Worm (Caenorhabditis elegans) whole organism, L4/young adult: ENCODE data around the gene F38C2.4.

Experiments
- W03F9.2 ChIP-seq: fragments of 150-350 bp; optimal IDR thresholded peaks from 2 replicates; lab custom pipeline; 2014; ENCODE audit warnings: missing biosample characterization, missing genetic modification characterization
- dao-5 ChIP-seq: sonication (generic microtip); optimal IDR thresholded peaks from 2 replicates; lab custom pipeline; 2016; ENCODE audit warnings: missing genotype, missing genetic modification characterization, moderate library complexity, missing compliant biosample characterization

- TF ChIP-seq dao-5 (tag; lab: Kevin White, UChicago) (no peak), W03F9.2 (tag; lab: Kevin White, UChicago) (no peak)
These were observed 23.9 kb upstream of the F38C2.4 start, which contains the start of gene F38C2.1 for ce11 chrIV:16247131-16247530.
